Worm (Caenorhabditis elegans): ENCODE measurements around the gene R03G5.6.

ce11 chrX:7779527-7780033 is 37.1 kb downstream of the R03G5.6 start, which contains the start of gene ZK154.1:
- TF ChIP-seq C17E4.6 (GFP tag; IDR thresholded peaks at IDR 0.05): no peak
- TF ChIP-seq tlf-1 (GFP tag; optimal IDR thresholded peaks at IDR 0.05): no peak

Measured in whole organism, young adult.